Worm (Caenorhabditis elegans): ENCODE results near the gene dos-3.
A peak's percentile ranks its signal among the peaks of the same experiment; 100 is the strongest.

The dos-3 gene

DNA sequence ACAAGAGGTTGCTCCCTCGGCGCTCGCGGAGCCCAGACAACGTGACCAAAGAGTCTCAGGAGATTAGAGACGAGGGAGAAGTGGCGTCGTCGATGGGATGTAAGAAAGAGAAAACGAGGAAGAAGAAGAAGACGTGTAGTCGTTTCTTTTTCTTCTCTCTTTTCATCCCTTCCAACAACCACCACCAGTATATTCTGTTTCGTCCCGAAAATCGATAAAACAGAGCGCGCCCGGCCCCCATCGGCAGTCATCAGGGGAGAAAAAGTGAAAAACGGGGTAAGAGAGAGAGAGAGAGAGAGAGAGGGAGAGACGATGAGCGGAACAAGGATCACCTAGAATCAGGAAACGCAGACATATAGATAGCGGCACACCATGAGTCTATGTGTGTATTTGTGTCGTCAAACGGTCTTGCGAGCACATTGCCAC is 48.5 kb upstream of the dos-3 start (continued):
- peak; percentile 73 for TF ChIP-seq nhr-129 (tag; optimal IDR thresholded peaks at IDR 0.05)

DNA sequence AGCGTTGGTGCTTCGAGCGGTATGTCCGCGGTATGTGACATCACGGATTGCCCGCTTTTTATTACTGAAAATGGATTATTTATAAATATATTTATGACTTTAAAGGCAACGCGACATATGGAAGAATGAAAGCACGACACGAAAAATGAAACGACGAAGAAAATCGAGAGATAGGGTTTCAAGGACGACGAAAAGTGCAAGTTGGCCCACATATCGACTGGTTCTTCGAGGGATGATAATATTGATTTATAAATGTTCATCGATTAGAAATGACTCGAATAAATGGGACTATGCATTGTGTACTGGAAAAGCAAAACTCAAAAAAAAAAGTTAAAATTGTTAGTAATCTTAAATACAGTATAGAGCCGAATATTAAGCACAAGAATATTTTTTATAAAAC is 47.3 kb upstream of the dos-3 start, which contains the start of gene zer-1:
Gene zer-1, minus strand, starts transcription at position 68 of the 400 bp plus-strand sequence.
- TF ChIP-seq blmp-1 (tag; optimal IDR thresholded peaks at IDR 0.05; ENCODE audit: insufficient read depth) (peak; percentile 67), mab-5 (tag; optimal IDR thresholded peaks at IDR 0.05) (no peak), nhr-25 (tag; optimal IDR thresholded peaks at IDR 0.05) (no peak), crh-2 (tag; optimal IDR thresholded peaks at IDR 0.05) (peak; percentile 8)

DNA sequence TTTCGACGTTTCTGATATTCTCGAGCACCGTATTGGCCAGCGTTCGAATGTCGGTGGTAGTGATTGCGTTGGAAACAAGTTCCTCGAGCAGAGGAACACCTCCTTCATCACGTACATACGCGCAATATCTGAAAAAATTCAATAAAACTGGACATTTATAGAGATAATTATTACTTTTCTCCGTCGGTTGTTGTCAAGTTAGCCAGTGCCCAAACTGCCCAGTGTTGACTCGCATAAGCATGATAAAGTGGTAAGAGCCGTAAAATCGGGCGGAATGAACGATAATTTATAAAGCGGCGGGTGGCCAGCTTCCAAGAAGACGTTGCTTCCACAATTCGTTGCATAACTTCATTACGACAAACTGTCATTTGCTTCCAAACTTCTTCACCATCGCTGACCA is 44.2 kb upstream of the dos-3 start:
- TF ChIP-seq mdl-1 (tag; optimal IDR thresholded peaks at IDR 0.05), result no peak
- TF ChIP-seq nhr-11 (tag; optimal IDR thresholded peaks at IDR 0.05), result no peak
- no peak for TF ChIP-seq elt-3 (tag; optimal IDR thresholded peaks at IDR 0.05)
- no peak for TF ChIP-seq elt-1 (tag; optimal IDR thresholded peaks at IDR 0.05)
- no peak for TF ChIP-seq unc-55 (GFP tag; optimal IDR thresholded peaks at IDR 0.05)
- TF ChIP-seq nhr-129 (tag; optimal IDR thresholded peaks at IDR 0.05), result no peak

ce11 chrIII:881460-881859 is 42.1 kb upstream of the dos-3 start:
- TF ChIP-seq nhr-25 (tag; optimal IDR thresholded peaks at IDR 0.05), result no peak
- TF ChIP-seq R02D3.7 (tag; optimal IDR thresholded peaks at IDR 0.05), result no peak
- TF ChIP-seq gmeb-1 (tag; optimal IDR thresholded peaks at IDR 0.05), result no peak
- no peak for TF ChIP-seq C34F6.9 (tag; optimal IDR thresholded peaks at IDR 0.05)
- no peak for TF ChIP-seq nhr-10 (tag; optimal IDR thresholded peaks at IDR 0.05)
- no peak for TF ChIP-seq lin-13 (GFP tag; optimal IDR thresholded peaks at IDR 0.05)
- TF ChIP-seq lsy-2 (tag; optimal IDR thresholded peaks at IDR 0.05), result no peak
- TF ChIP-seq ztf-1 (GFP tag; conservative IDR thresholded peaks at IDR 0.05), result no peak
- no peak for TF ChIP-seq ZK546.5 (tag; optimal IDR thresholded peaks at IDR 0.05)
- no peak for TF ChIP-seq nhr-77 (tag; optimal IDR thresholded peaks at IDR 0.05)
- TF ChIP-seq nhr-129 (tag; optimal IDR thresholded peaks at IDR 0.05), result no peak

ce11 chrIII:880840-881239 is 41.4 kb upstream of the dos-3 start:
- TF ChIP-seq mdl-1 (tag; optimal IDR thresholded peaks at IDR 0.05), result no peak
- no peak for TF ChIP-seq nhr-23 (tag; optimal IDR thresholded peaks at IDR 0.05)
- no peak for TF ChIP-seq sem-4 (tag; optimal IDR thresholded peaks at IDR 0.05)
- no peak for TF ChIP-seq zag-1 (tag; optimal IDR thresholded peaks at IDR 0.05)
- no peak for TF ChIP-seq elt-3 (tag; optimal IDR thresholded peaks at IDR 0.05)
- TF ChIP-seq ztf-11 (tag; optimal IDR thresholded peaks at IDR 0.05), result no peak
- no peak for TF ChIP-seq ztf-1 (GFP tag; conservative IDR thresholded peaks at IDR 0.05)
- no peak for TF ChIP-seq ceh-82 (tag; optimal IDR thresholded peaks at IDR 0.05)
- TF ChIP-seq nhr-237 (tag; optimal IDR thresholded peaks at IDR 0.05), result no peak
- no peak for TF ChIP-seq fos-1 (tag; optimal IDR thresholded peaks at IDR 0.05)
- no peak for TF ChIP-seq lin-13 (GFP tag; optimal IDR thresholded peaks at IDR 0.05)
- TF ChIP-seq ztf-4 (tag; optimal IDR thresholded peaks at IDR 0.05), result no peak
- no peak for TF ChIP-seq C34F6.9 (tag; optimal IDR thresholded peaks at IDR 0.05)
- no peak for TF ChIP-seq unc-39 (tag; optimal IDR thresholded peaks at IDR 0.05)
- no peak for TF ChIP-seq mab-5 (tag; optimal IDR thresholded peaks at IDR 0.05)
- no peak for TF ChIP-seq dmd-4 (tag; optimal IDR thresholded peaks at IDR 0.05)

ce11 chrIII:879634-880033 is 40.2 kb upstream of the dos-3 start, which contains the start of the genes T24C4.5 and ucr-2.3:
T24C4.5 (minus strand) TSS chrIII:879734.
ucr-2.3 (plus strand) TSS chrIII:879860.
- TF ChIP-seq nhr-11 (tag; optimal IDR thresholded peaks at IDR 0.05), result no peak
- TF ChIP-seq lin-11 (tag; optimal IDR thresholded peaks at IDR 0.05), result no peak
- TF ChIP-seq ZK546.5 (tag; optimal IDR thresholded peaks at IDR 0.05), result no peak
- no peak for TF ChIP-seq elt-3 (tag; optimal IDR thresholded peaks at IDR 0.05)
- no peak for TF ChIP-seq unc-62 (GFP tag; optimal IDR thresholded peaks at IDR 0.05)
- TF ChIP-seq C34F6.9 (tag; optimal IDR thresholded peaks at IDR 0.05), result no peak
- no peak for TF ChIP-seq nhr-21 (tag; optimal IDR thresholded peaks at IDR 0.05)
- TF ChIP-seq fos-1 (tag; optimal IDR thresholded peaks at IDR 0.05), result no peak
- no peak for TF ChIP-seq nhr-25 (tag; optimal IDR thresholded peaks at IDR 0.05)
- no peak for TF ChIP-seq sma-3 (GFP tag; optimal IDR thresholded peaks at IDR 0.05)
- TF ChIP-seq blmp-1 (tag; optimal IDR thresholded peaks at IDR 0.05; ENCODE audit: insufficient read depth), result no peak
